Fruit fly (Drosophila melanogaster) whole organism, prepupa: ENCODE measurements around the gene KP78a.

Source experiments
- CG10669 ChIP-seq: fragments of 200-800 bp; sonication (Bioruptor generic); optimal IDR thresholded peaks from 3 replicates; lab custom pipeline; 2018; ENCODE audit warnings: missing biosample characterization, mild to moderate bottlenecking, missing genetic modification characterization, moderate library complexity
- CG11762 ChIP-seq: fragments of 200-800 bp; sonication (Bioruptor generic); optimal IDR thresholded peaks from 3 replicates; lab custom pipeline; 2016; ENCODE audit warnings: missing biosample characterization, missing genetic modification characterization; ENCODE audit not compliant: insufficient read depth
- CG3919 ChIP-seq: fragments of 200-800 bp; sonication (Bioruptor generic); optimal IDR thresholded peaks from 3 replicates; lab custom pipeline; 2016; ENCODE audit warnings: missing biosample characterization, missing genetic modification characterization
- CG6854 ChIP-seq: fragments of 200-800 bp; sonication (Bioruptor generic); optimal IDR thresholded peaks from 2 replicates; lab custom pipeline; 2017; ENCODE audit warnings: missing biosample characterization, mild to moderate bottlenecking, missing genetic modification characterization
- ss ChIP-seq, 2 experiments: fragments of 200-800 bp; sonication (Bioruptor generic); optimal IDR thresholded peaks; 2 replicates in 1 of 2; 3 replicates in 1 of 2; lab custom pipeline; 2017 to 2018; ENCODE audit warnings: mild to moderate bottlenecking in 2 of 2, missing biosample characterization in 2 of 2, missing genetic modification characterization in 2 of 2, moderate library complexity in 1 of 2

- TF ChIP-seq CG3919 (GFP tag; lab: Kevin White, UChicago) (no peak), CG6854 (GFP tag; lab: Kevin White, UChicago) (no peak), CG10669 (GFP tag; lab: Kevin White, UChicago) (no peak), CG11762 (GFP tag; lab: Kevin White, UChicago) (no peak), ss (GFP tag; optimal IDR thresholded peaks at IDR 0.05; lab: Kevin White, UChicago) (no peak)
Observed at dm6 chr3R:11375142-11375541, 22.2 kb upstream of the KP78a start.
